Worm (Caenorhabditis elegans) whole organism, L1 larva: ENCODE results near the gene srw-44.

Experiments used
- aha-1 ChIP-seq: fragments of 150-350 bp; optimal IDR thresholded peaks from 2 replicates; lab custom pipeline; 2014; ENCODE audit warnings: missing biosample characterization, missing genetic modification characterization
- ama-1 ChIP-seq: fragments of 150-350 bp; optimal IDR thresholded peaks from 2 replicates; lab custom pipeline; 2014
- fkh-10 ChIP-seq: sonication (generic microtip); optimal IDR thresholded peaks from 2 replicates; lab custom pipeline; 2017; ENCODE audit warnings: missing biosample characterization, missing genetic modification reagents, missing genetic modification characterization
- hlh-17 ChIP-seq: fragments of 200-800 bp; sonication (Bioruptor generic); optimal IDR thresholded peaks from 2 replicates; lab custom pipeline; 2018; ENCODE audit warnings: missing genetic modification characterization, mild to moderate bottlenecking, missing compliant biosample characterization, moderate library complexity, borderline replicate concordance
- unc-86 ChIP-seq: sonication (generic microtip); optimal IDR thresholded peaks from 2 replicates; lab custom pipeline; 2016; ENCODE audit warnings: missing genetic modification characterization, missing compliant biosample characterization

- no peak for TF ChIP-seq ama-1 (lab: Kevin White, UChicago)
- TF ChIP-seq aha-1 (tag; lab: Kevin White, UChicago): no peak
- no peak for TF ChIP-seq fkh-10 (GFP tag; lab: Kevin White, UChicago)
- no peak for TF ChIP-seq hlh-17 (GFP tag; lab: Kevin White, UChicago)
- no peak for TF ChIP-seq unc-86 (tag; lab: Kevin White, UChicago)
Measured at ce11 chrV:16713797-16714196, 33.7 kb downstream of the srw-44 start.
